Fruit fly (Drosophila melanogaster) whole organism, embryonic: ENCODE data around the gene CG32590.
A peak's percentile ranks its signal among the peaks of the same experiment; 100 is the strongest.

Source experiments
- Antp ChIP-seq: fragments of 200-800 bp; sonication (Bioruptor generic); optimal IDR thresholded peaks from 3 replicates; lab custom pipeline; 2016; ENCODE audit warnings: missing biosample characterization, missing genetic modification characterization
- Asciz ChIP-seq: fragments of 200-800 bp; sonication (Bioruptor generic); optimal IDR thresholded peaks from 2 replicates; lab custom pipeline; 2017; ENCODE audit warnings: missing biosample characterization, mild to moderate bottlenecking, missing genetic modification characterization, missing genetic modification reagents
- Bdp1 ChIP-seq: fragments of 200-800 bp; sonication (Bioruptor generic); optimal IDR thresholded peaks from 3 replicates; lab custom pipeline; 2016; ENCODE audit warnings: missing biosample characterization, missing genetic modification characterization
- C15 ChIP-seq: fragments of 200-800 bp; sonication (Bioruptor generic); IDR thresholded peaks from 3 replicates; pipeline ENCODE4 v1.3.6; 2022; ENCODE audit warnings: missing biosample characterization, missing genetic modification characterization
- CG10462 ChIP-seq: fragments of 200-800 bp; sonication (Bioruptor generic); optimal IDR thresholded peaks from 2 replicates; lab custom pipeline; 2016; ENCODE audit warnings: missing biosample characterization, missing genetic modification characterization
- CG10543 ChIP-seq: fragments of 200-800 bp; sonication (Bioruptor generic); optimal IDR thresholded peaks from 3 replicates; lab custom pipeline; 2017; ENCODE audit warnings: missing biosample characterization, mild to moderate bottlenecking, missing genetic modification characterization, moderate library complexity
- CG11085 ChIP-seq: fragments of 200-800 bp; sonication (Bioruptor generic); IDR thresholded peaks from 2 replicates; pipeline ENCODE4 v1.3.6; 2022; ENCODE audit warnings: missing biosample characterization, missing genetic modification characterization
- CG12236 ChIP-seq: fragments of 200-800 bp; sonication (Bioruptor generic); optimal IDR thresholded peaks from 2 replicates; lab custom pipeline; 2016; ENCODE audit warnings: missing biosample characterization, missing genetic modification characterization
- CG12659 ChIP-seq: fragments of 200-800 bp; sonication (Bioruptor generic); optimal IDR thresholded peaks from 3 replicates; lab custom pipeline; 2017; ENCODE audit warnings: mild to moderate bottlenecking, missing biosample characterization, missing genetic modification reagents, missing genetic modification characterization
- CG12942 ChIP-seq: fragments of 200-800 bp; sonication (Bioruptor generic); optimal IDR thresholded peaks from 3 replicates; lab custom pipeline; 2016; ENCODE audit warnings: missing biosample characterization, missing genetic modification characterization
- CG13894 ChIP-seq: fragments of 200-800 bp; sonication (Bioruptor generic); optimal IDR thresholded peaks from 3 replicates; lab custom pipeline; 2018; ENCODE audit warnings: missing biosample characterization, mild to moderate bottlenecking, missing genetic modification characterization, moderate library complexity
- CG16779 ChIP-seq: fragments of 200-800 bp; sonication (Bioruptor generic); IDR thresholded peaks from 2 replicates; pipeline ENCODE4 v1.3.6; 2022; ENCODE audit warnings: missing biosample characterization, missing genetic modification characterization
- CG17612 ChIP-seq: fragments of 200-800 bp; sonication (Bioruptor generic); IDR thresholded peaks from 2 replicates; pipeline ENCODE4 v1.3.6; 2022; ENCODE audit warnings: missing biosample characterization, missing genetic modification characterization
- CG18262 ChIP-seq: fragments of 200-800 bp; optimal IDR thresholded peaks from 3 replicates; lab custom pipeline; 2019; ENCODE audit warnings: missing biosample characterization, mild to moderate bottlenecking, missing genetic modification characterization, moderate library complexity
- CG4617 ChIP-seq: fragments of 200-800 bp; sonication (Bioruptor generic); optimal IDR thresholded peaks from 3 replicates; lab custom pipeline; 2016; ENCODE audit warnings: missing biosample characterization, missing genetic modification characterization, borderline replicate concordance
- CG4707 ChIP-seq: fragments of 200-800 bp; sonication (Bioruptor generic); optimal IDR thresholded peaks from 2 replicates; lab custom pipeline; 2018; ENCODE audit warnings: missing biosample characterization, mild to moderate bottlenecking, missing genetic modification characterization, moderate library complexity
- CG4730 ChIP-seq: fragments of 200-800 bp; sonication (Bioruptor generic); IDR thresholded peaks from 2 replicates; pipeline ENCODE4 v1.3.6; 2022; ENCODE audit warnings: missing biosample characterization, missing genetic modification characterization
- CG6272 ChIP-seq: fragments of 200-800 bp; sonication (Bioruptor generic); IDR thresholded peaks from 2 replicates; pipeline ENCODE4 v1.3.6; 2022; ENCODE audit warnings: missing biosample characterization, missing genetic modification characterization
- CG7556 ChIP-seq: fragments of 200-800 bp; sonication (Bioruptor generic); optimal IDR thresholded peaks from 2 replicates; lab custom pipeline; 2017; ENCODE audit warnings: missing biosample characterization, mild to moderate bottlenecking, missing genetic modification characterization
- CG7839 ChIP-seq: fragments of 200-800 bp; sonication (Bioruptor generic); optimal IDR thresholded peaks from 3 replicates; lab custom pipeline; 2018; ENCODE audit warnings: missing biosample characterization, mild to moderate bottlenecking, missing genetic modification characterization, moderate library complexity
- CG7928 ChIP-seq: fragments of 200-800 bp; sonication (Bioruptor generic); optimal IDR thresholded peaks from 2 replicates; lab custom pipeline; 2017; ENCODE audit warnings: missing biosample characterization, mild to moderate bottlenecking, missing genetic modification characterization
- Doc2 ChIP-seq: fragments of 200-800 bp; sonication (Bioruptor generic); IDR thresholded peaks from 2 replicates; pipeline ENCODE4 v1.3.6; 2022; ENCODE audit warnings: missing biosample characterization, missing genetic modification characterization
- E2f2 ChIP-seq: fragments of 200-800 bp; sonication (Bioruptor generic); IDR thresholded peaks from 2 replicates; pipeline ENCODE4 v1.3.6; 2022; ENCODE audit warnings: missing biosample characterization, missing genetic modification characterization
- Ets65A ChIP-seq: fragments of 200-800 bp; sonication (Bioruptor generic); peaks from one replicate; lab custom pipeline; 2016; ENCODE audit warnings: missing biosample characterization, missing genetic modification characterization
- HLH4C ChIP-seq: fragments of 200-800 bp; sonication (Bioruptor generic); IDR thresholded peaks from 3 replicates; pipeline ENCODE4 v1.3.6; 2022; ENCODE audit warnings: missing biosample characterization, missing genetic modification characterization; ENCODE audit not compliant: partially characterized antibody
- HLH54F ChIP-seq: fragments of 200-800 bp; sonication (Bioruptor generic); optimal IDR thresholded peaks from 3 replicates; lab custom pipeline; 2016; ENCODE audit warnings: missing biosample characterization, missing genetic modification characterization
- HLHmδ ChIP-seq: fragments of 200-800 bp; sonication (Bioruptor generic); optimal IDR thresholded peaks from 2 replicates; lab custom pipeline; 2018; ENCODE audit warnings: missing biosample characterization, mild to moderate bottlenecking, missing genetic modification characterization, moderate library complexity
- Hmx ChIP-seq: fragments of 200-800 bp; sonication (Bioruptor generic); optimal IDR thresholded peaks from 2 replicates; lab custom pipeline; 2016; ENCODE audit warnings: missing biosample characterization, missing genetic modification characterization
- Lim3 ChIP-seq: fragments of 200-800 bp; sonication (Bioruptor generic); IDR thresholded peaks from 2 replicates; pipeline ENCODE4 v1.3.6; 2022; ENCODE audit warnings: missing biosample characterization, missing genetic modification characterization
- Med ChIP-seq: fragments of 200-800 bp; sonication (Bioruptor generic); peaks from one replicate; lab custom pipeline; 2016; ENCODE audit warnings: missing biosample characterization, missing genetic modification characterization, mild to moderate bottlenecking, inconsistent platforms, moderate library complexity
- Meics ChIP-seq: fragments of 200-800 bp; sonication (Bioruptor generic); optimal IDR thresholded peaks from 2 replicates; lab custom pipeline; 2017; ENCODE audit warnings: missing biosample characterization, mild to moderate bottlenecking, missing genetic modification characterization
- Mrtf ChIP-seq: fragments of 200-800 bp; sonication (Bioruptor generic); IDR thresholded peaks from 3 replicates; pipeline ENCODE4 v1.3.6; 2022; ENCODE audit warnings: missing biosample characterization, missing genetic modification characterization
- Pdp1 ChIP-seq, 2 experiments: fragments of 200-800 bp; sonication (Bioruptor generic); optimal IDR thresholded peaks; 3 replicates each; lab custom pipeline; 2016; ENCODE audit warnings: missing biosample characterization in 2 of 2, missing genetic modification characterization in 2 of 2, mild to moderate bottlenecking in 1 of 2, moderate library complexity in 1 of 2
- Scr ChIP-seq: fragments of 200-800 bp; sonication (Bioruptor generic); IDR thresholded peaks from 2 replicates; pipeline ENCODE4 v1.3.6; 2022; ENCODE audit warnings: missing biosample characterization, missing genetic modification characterization; ENCODE audit not compliant: partially characterized antibody
- Sin3A ChIP-seq: fragments of >200 bp; optimal IDR thresholded peaks from 2 replicates; lab custom pipeline; 2018
- Sox102F ChIP-seq: fragments of 200-800 bp; sonication (Bioruptor generic); optimal IDR thresholded peaks from 2 replicates; lab custom pipeline; 2018; ENCODE audit warnings: missing biosample characterization, mild to moderate bottlenecking, missing genetic modification characterization, moderate library complexity
- TFAM ChIP-seq: fragments of 200-800 bp; sonication (Bioruptor generic); optimal IDR thresholded peaks from 2 replicates; lab custom pipeline; 2017; ENCODE audit warnings: missing biosample characterization, missing genetic modification characterization, inconsistent platforms
- ato ChIP-seq: fragments of 200-800 bp; sonication (Bioruptor generic); IDR thresholded peaks from 2 replicates; pipeline ENCODE4 v1.3.6; 2022; ENCODE audit warnings: missing biosample characterization, missing genetic modification characterization; ENCODE audit not compliant: partially characterized antibody
- chinmo ChIP-seq: fragments of 200-800 bp; sonication (Bioruptor generic); IDR thresholded peaks from 4 replicates; pipeline ENCODE4 v1.3.6; 2022; ENCODE audit warnings: missing biosample characterization, missing genetic modification characterization; ENCODE audit not compliant: partially characterized antibody
- en ChIP-seq: fragments of 200-800 bp; sonication (Bioruptor generic); optimal IDR thresholded peaks from 2 replicates; lab custom pipeline; 2016; ENCODE audit warnings: missing biosample characterization, missing genetic modification characterization
- ewg ChIP-seq: fragments of 200-800 bp; sonication (Bioruptor generic); optimal IDR thresholded peaks from 3 replicates; lab custom pipeline; 2017; ENCODE audit warnings: mild to moderate bottlenecking, missing biosample characterization, missing genetic modification reagents, missing genetic modification characterization
- fru ChIP-seq: fragments of >200 bp; optimal IDR thresholded peaks from 2 replicates; lab custom pipeline; 2017
- gcm ChIP-seq: fragments of 200-800 bp; sonication (Bioruptor generic); optimal IDR thresholded peaks from 2 replicates; lab custom pipeline; 2019; ENCODE audit warnings: missing biosample characterization, mild to moderate bottlenecking, missing genetic modification characterization, moderate library complexity
- hth ChIP-seq: fragments of >200 bp; optimal IDR thresholded peaks from 2 replicates; lab custom pipeline; 2017; ENCODE audit warnings: inconsistent platforms
- jumu ChIP-seq: fragments of 200-800 bp; sonication (Bioruptor generic); optimal IDR thresholded peaks from 3 replicates; lab custom pipeline; 2016; ENCODE audit warnings: missing biosample characterization, missing genetic modification characterization
- psq ChIP-seq: fragments of 200-800 bp; sonication (Bioruptor generic); optimal IDR thresholded peaks from 2 replicates; lab custom pipeline; 2017; ENCODE audit warnings: missing biosample characterization, missing genetic modification characterization
- sisA ChIP-seq: fragments of 200-800 bp; sonication (Bioruptor generic); IDR thresholded peaks from 2 replicates; pipeline ENCODE4 v1.3.6; 2022; ENCODE audit warnings: missing biosample characterization, missing genetic modification characterization
- sqz ChIP-seq: fragments of 200-800 bp; sonication (Bioruptor generic); optimal IDR thresholded peaks from 3 replicates; lab custom pipeline; 2018; ENCODE audit warnings: missing biosample characterization, mild to moderate bottlenecking, missing genetic modification characterization
- sug ChIP-seq: fragments of 200-800 bp; optimal IDR thresholded peaks from 2 replicates; lab custom pipeline; 2019; ENCODE audit warnings: missing biosample characterization, mild to moderate bottlenecking, missing genetic modification characterization, moderate library complexity
- tgo ChIP-seq: fragments of 200-800 bp; sonication (Bioruptor generic); IDR thresholded peaks from 3 replicates; pipeline ENCODE4 v1.3.6; 2022; ENCODE audit warnings: missing biosample characterization, missing genetic modification characterization
- zen2 ChIP-seq: fragments of 200-800 bp; sonication (Bioruptor generic); IDR thresholded peaks from 3 replicates; pipeline ENCODE4 v1.3.6; 2022; ENCODE audit warnings: missing biosample characterization, missing genetic modification characterization; ENCODE audit not compliant: partially characterized antibody

Gene CG32590

dm6 chrX:14848755-14849354 lies 9.9 kb upstream of the CG32590 start, which contains the start of gene CG9522 (continued):
- peak; percentile 3 for TF ChIP-seq sug (tag; lab: Kevin White, UChicago)
- no peak for TF ChIP-seq CG12236 (GFP tag; lab: Kevin White, UChicago)
- TF ChIP-seq fru (lab: Kevin White, UChicago), result no peak
- peak; percentile 50; the same call in 1 of the 2 replicates for TF ChIP-seq CG17612 (GFP tag; lab: Robert Waterston, UW)
- TF ChIP-seq Ets65A (GFP tag; lab: Kevin White, UChicago), result no peak
- 0 out of 2 replicates have a peak, but pooled peaks have one; percentile 39 for TF ChIP-seq Lim3 (GFP tag; lab: Robert Waterston, UW)
- no peak for TF ChIP-seq Bdp1 (GFP tag; lab: Kevin White, UChicago)
- TF ChIP-seq CG12659 (GFP tag; lab: Kevin White, UChicago), result peak; percentile 55
- TF ChIP-seq C15 (GFP tag; lab: Robert Waterston, UW), result no peak
- TF ChIP-seq CG13894 (tag; lab: Kevin White, UChicago), result no peak
- TF ChIP-seq sqz (GFP tag; lab: Kevin White, UChicago), result peak; percentile 47
- peak; percentile 45; the same call in 1 of the 2 replicates for TF ChIP-seq CG11085 (GFP tag; lab: Robert Waterston, UW)
- TF ChIP-seq zen2 (GFP tag; lab: Robert Waterston, UW), result no peak
- 0 out of 3 replicates have a peak, but pooled peaks have one; percentile 57 for TF ChIP-seq Mrtf (GFP tag; lab: Robert Waterston, UW)
- TF ChIP-seq Meics (GFP tag; lab: Kevin White, UChicago), result peak; percentile 55
- no peak for TF ChIP-seq CG16779
- TF ChIP-seq psq (GFP tag; lab: Kevin White, UChicago), result no peak
- peak; percentile 68 for TF ChIP-seq Asciz (GFP tag; lab: Kevin White, UChicago)
- TF ChIP-seq HLH54F (GFP tag; lab: Kevin White, UChicago), result no peak
- no peak for TF ChIP-seq CG4617
- TF ChIP-seq Scr (GFP tag; lab: Robert Waterston, UW), result no peak
- no peak for TF ChIP-seq Doc2
- TF ChIP-seq en (GFP tag; lab: Kevin White, UChicago), result no peak
- no peak for TF ChIP-seq Hmx (GFP tag; lab: Kevin White, UChicago)
- TF ChIP-seq Sox102F (GFP tag; lab: Kevin White, UChicago), result peak; percentile 75
- TF ChIP-seq CG10462 (GFP tag; lab: Kevin White, UChicago), result peak; percentile 33
- TF ChIP-seq sisA (GFP tag; lab: Robert Waterston, UW), result peak; percentile 70
- peak; percentile 7 for TF ChIP-seq CG12942 (GFP tag; lab: Kevin White, UChicago)
- TF ChIP-seq E2f2 (GFP tag; lab: Robert Waterston, UW), result peak; percentile 43; the same call in 1 of the 2 replicates
- no peak for TF ChIP-seq chinmo
- TF ChIP-seq ato (GFP tag; lab: Robert Waterston, UW), result no peak
- TF ChIP-seq CG7839, result peak; percentile 70
- TF ChIP-seq tgo (GFP tag; lab: Robert Waterston, UW), result peak; percentile 59
- TF ChIP-seq CG4730 (GFP tag; lab: Robert Waterston, UW), result peak; percentile 48; the same call in 1 of the 2 replicates
- no peak for TF ChIP-seq CG7928 (GFP tag; lab: Kevin White, UChicago)
- peak; percentile 89 for TF ChIP-seq Med (GFP tag; lab: Kevin White, UChicago)
- TF ChIP-seq HLH4C (GFP tag; lab: Robert Waterston, UW), result no peak
- TF ChIP-seq ewg (GFP tag; lab: Kevin White, UChicago), result peak; percentile 51
- TF ChIP-seq HLHmδ (GFP tag; lab: Kevin White, UChicago), result no peak
- TF ChIP-seq Sin3A (lab: Kevin White, UChicago), result no peak
- TF ChIP-seq Pdp1 (GFP tag; optimal IDR thresholded peaks at IDR 0.05; lab: Kevin White, UChicago), result peak; percentile 50 to 52
- peak; percentile 4 for TF ChIP-seq Antp
- no peak for TF ChIP-seq TFAM (GFP tag; lab: Kevin White, UChicago)
- peak; percentile 68 for TF ChIP-seq CG18262 (tag; lab: Kevin White, UChicago)
- TF ChIP-seq CG10543 (GFP tag; lab: Kevin White, UChicago), result no peak
- peak; percentile 68 for TF ChIP-seq CG4707 (GFP tag; lab: Kevin White, UChicago)
- TF ChIP-seq jumu, result peak; percentile 41
- 0 out of 2 replicates have a peak, but pooled peaks have one; percentile 27 for TF ChIP-seq CG6272 (GFP tag; lab: Robert Waterston, UW)
- TF ChIP-seq gcm (GFP tag; lab: Kevin White, UChicago), result peak; percentile 64
- TF ChIP-seq hth, result no peak
- TF ChIP-seq CG7556, result peak; percentile 63
